Worm (Caenorhabditis elegans) whole organism, mixed stage, embryonic: ENCODE data around the gene cdk-12.
A peak's percentile ranks its signal among the peaks of the same experiment; 100 is the strongest.

Experiments
- M03D4.4 ChIP-seq: sonication (generic microtip); optimal IDR thresholded peaks from 2 replicates; lab custom pipeline; 2017; ENCODE audit warnings: mild to moderate bottlenecking, missing genetic modification characterization, missing compliant biosample characterization
- bed-3 ChIP-seq: fragments of 200-800 bp; sonication (Bioruptor generic); optimal IDR thresholded peaks from 3 replicates; lab custom pipeline; 2018; ENCODE audit warnings: mild to moderate bottlenecking, missing genetic modification characterization, moderate library complexity, missing compliant biosample characterization
- blmp-1 ChIP-seq: fragments of 150-350 bp; optimal IDR thresholded peaks from 2 replicates; lab custom pipeline; 2014; ENCODE audit warnings: missing biosample characterization, missing genetic modification characterization
- ceh-39 ChIP-seq: fragments of 150-350 bp; optimal IDR thresholded peaks from 2 replicates; lab custom pipeline; 2014; ENCODE audit warnings: missing biosample characterization, missing genetic modification characterization
- ceh-83 ChIP-seq: fragments of 200-800 bp; sonication (Bioruptor generic); optimal IDR thresholded peaks from 2 replicates; lab custom pipeline; 2018; ENCODE audit warnings: mild to moderate bottlenecking, missing genetic modification characterization, missing compliant biosample characterization
- ces-1 ChIP-seq: fragments of 150-350 bp; optimal IDR thresholded peaks from 2 replicates; lab custom pipeline; 2014; ENCODE audit warnings: missing biosample characterization, missing genetic modification reagents, missing genetic modification characterization
- cnd-1 ChIP-seq: fragments of 200-800 bp; sonication (Bioruptor generic); optimal IDR thresholded peaks from 2 replicates; lab custom pipeline; 2018; ENCODE audit warnings: mild to moderate bottlenecking, missing genetic modification characterization, missing compliant biosample characterization
- drap-1 ChIP-seq: fragments of 200-800 bp; sonication (Bioruptor generic); optimal IDR thresholded peaks from 3 replicates; lab custom pipeline; 2018; ENCODE audit warnings: mild to moderate bottlenecking, missing genetic modification characterization, missing compliant biosample characterization
- elt-1 ChIP-seq: sonication (generic microtip); optimal IDR thresholded peaks from 2 replicates; lab custom pipeline; 2017; ENCODE audit warnings: missing genetic modification characterization, mild to moderate bottlenecking, missing compliant biosample characterization, antibody characterized with exemption, moderate library complexity, borderline replicate concordance; ENCODE audit not compliant: insufficient read depth
- elt-3 ChIP-seq: fragments of 150-350 bp; optimal IDR thresholded peaks from 2 replicates; lab custom pipeline; 2014; ENCODE audit warnings: missing biosample characterization, missing genetic modification characterization
- flh-1 ChIP-seq: fragments of 200-800 bp; sonication (Bioruptor generic); optimal IDR thresholded peaks from 2 replicates; lab custom pipeline; 2018; ENCODE audit warnings: mild to moderate bottlenecking, missing genetic modification characterization, moderate library complexity, missing compliant biosample characterization
- ham-2 ChIP-seq: fragments of 200-800 bp; sonication (Bioruptor generic); optimal IDR thresholded peaks from 2 replicates; lab custom pipeline; 2018; ENCODE audit warnings: mild to moderate bottlenecking, missing genetic modification characterization, missing compliant biosample characterization
- hlh-1 ChIP-seq: fragments of 150-350 bp; optimal IDR thresholded peaks from 2 replicates; lab custom pipeline; 2014; ENCODE audit warnings: missing biosample characterization, missing genetic modification reagents, missing genetic modification characterization
- lin-13 ChIP-seq: fragments of 150-350 bp; optimal IDR thresholded peaks from 2 replicates; lab custom pipeline; 2014; ENCODE audit warnings: missing biosample characterization, missing genetic modification characterization
- lin-32 ChIP-seq: fragments of 200-800 bp; sonication (Bioruptor generic); optimal IDR thresholded peaks from 2 replicates; lab custom pipeline; 2018; ENCODE audit warnings: mild to moderate bottlenecking, missing genetic modification characterization, missing compliant biosample characterization
- lsy-2 ChIP-seq: fragments of 150-350 bp; optimal IDR thresholded peaks from 2 replicates; lab custom pipeline; 2014; ENCODE audit warnings: missing biosample characterization, missing genetic modification characterization
- mab-5 ChIP-seq: fragments of 150-350 bp; optimal IDR thresholded peaks from 2 replicates; lab custom pipeline; 2014; ENCODE audit warnings: missing biosample characterization, missing genetic modification characterization
- mep-1 ChIP-seq: fragments of 150-350 bp; optimal IDR thresholded peaks from 2 replicates; lab custom pipeline; 2017; ENCODE audit warnings: missing biosample characterization, missing genetic modification reagents, missing genetic modification characterization, inconsistent platforms
- mls-2 ChIP-seq: sonication (generic microtip); optimal IDR thresholded peaks from 2 replicates; lab custom pipeline; 2016; ENCODE audit warnings: mild to moderate bottlenecking, missing genetic modification characterization, moderate library complexity, missing compliant biosample characterization
- nhr-12 ChIP-seq: fragments of 150-350 bp; optimal IDR thresholded peaks from 2 replicates; lab custom pipeline; 2014; ENCODE audit warnings: missing biosample characterization, missing genetic modification characterization
- nhr-2 ChIP-seq: fragments of 150-350 bp; optimal IDR thresholded peaks from 2 replicates; lab custom pipeline; 2014; ENCODE audit warnings: missing biosample characterization, missing genetic modification characterization
- nhr-237 ChIP-seq: fragments of 150-350 bp; optimal IDR thresholded peaks from 2 replicates; lab custom pipeline; 2014; ENCODE audit warnings: missing biosample characterization, missing genetic modification characterization
- pha-4 ChIP-seq: fragments of 150-350 bp; optimal IDR thresholded peaks from 2 replicates; lab custom pipeline; 2018; ENCODE audit warnings: missing biosample characterization, missing genetic modification reagents, missing genetic modification characterization
- sem-2 ChIP-seq: fragments of 200-800 bp; sonication (Bioruptor generic); optimal IDR thresholded peaks from 2 replicates; lab custom pipeline; 2018; ENCODE audit warnings: mild to moderate bottlenecking, missing genetic modification characterization, missing compliant biosample characterization
- snpc-4 ChIP-seq: fragments of 150-350 bp; optimal IDR thresholded peaks from 2 replicates; lab custom pipeline; 2014; ENCODE audit warnings: missing biosample characterization, missing genetic modification characterization
- tbx-8 ChIP-seq: fragments of 200-800 bp; sonication (Bioruptor generic); optimal IDR thresholded peaks from 2 replicates; lab custom pipeline; 2018; ENCODE audit warnings: mild to moderate bottlenecking, missing genetic modification characterization, moderate library complexity, missing compliant biosample characterization
- unc-120 ChIP-seq: sonication (generic microtip); optimal IDR thresholded peaks from 2 replicates; lab custom pipeline; 2017; ENCODE audit warnings: missing genetic modification characterization, missing compliant biosample characterization; ENCODE audit not compliant: poor library complexity, severe bottlenecking
- unc-39 ChIP-seq: fragments of 150-350 bp; optimal IDR thresholded peaks from 2 replicates; lab custom pipeline; 2014; ENCODE audit warnings: missing biosample characterization, missing genetic modification characterization
- unc-62 ChIP-seq: fragments of 150-350 bp; optimal IDR thresholded peaks from 2 replicates; lab custom pipeline; 2014; ENCODE audit warnings: missing biosample characterization, missing genetic modification reagents, missing genetic modification characterization
- zip-8 ChIP-seq: fragments of 150-350 bp; optimal IDR thresholded peaks from 2 replicates; lab custom pipeline; 2014; ENCODE audit warnings: missing biosample characterization, missing genetic modification characterization
- ztf-11 ChIP-seq: fragments of 150-350 bp; optimal IDR thresholded peaks from 2 replicates; lab custom pipeline; 2014; ENCODE audit warnings: missing biosample characterization, missing genetic modification characterization

cdk-12 gene

DNA sequence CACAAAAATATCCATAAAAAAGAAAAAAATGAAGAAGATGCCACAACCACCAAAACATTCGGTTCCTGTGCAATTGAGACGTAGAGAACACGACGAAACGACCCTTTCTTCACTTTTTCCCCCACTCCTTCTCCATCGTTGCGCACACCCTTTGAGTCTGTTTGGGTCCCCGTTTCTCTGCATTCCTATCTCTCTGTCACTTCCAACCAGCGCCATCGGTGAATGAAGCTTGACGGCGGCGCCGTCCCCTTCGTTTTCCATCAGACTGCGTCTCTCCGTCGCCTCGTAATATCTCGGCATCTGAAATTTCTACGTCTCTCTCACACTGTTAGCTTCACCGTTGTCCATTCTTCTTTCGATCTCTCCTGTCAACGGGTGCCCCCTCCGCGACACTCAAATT, 2.8 kb downstream of the cdk-12 start:
- TF ChIP-seq tbx-8 (GFP tag; lab: Kevin White, UChicago) (no peak), elt-3 (no peak), pha-4 (tag; lab: Kevin White, UChicago) (no peak), bed-3 (GFP tag; lab: Kevin White, UChicago) (no peak), lin-32 (GFP tag; lab: Kevin White, UChicago) (no peak), ceh-83 (GFP tag; lab: Kevin White, UChicago) (no peak), nhr-2 (tag; lab: Kevin White, UChicago) (no peak), lsy-2 (tag; lab: Kevin White, UChicago) (no peak), ztf-11 (no peak), nhr-237 (tag; lab: Kevin White, UChicago) (no peak), blmp-1 (tag; lab: Kevin White, UChicago) (no peak)

DNA sequence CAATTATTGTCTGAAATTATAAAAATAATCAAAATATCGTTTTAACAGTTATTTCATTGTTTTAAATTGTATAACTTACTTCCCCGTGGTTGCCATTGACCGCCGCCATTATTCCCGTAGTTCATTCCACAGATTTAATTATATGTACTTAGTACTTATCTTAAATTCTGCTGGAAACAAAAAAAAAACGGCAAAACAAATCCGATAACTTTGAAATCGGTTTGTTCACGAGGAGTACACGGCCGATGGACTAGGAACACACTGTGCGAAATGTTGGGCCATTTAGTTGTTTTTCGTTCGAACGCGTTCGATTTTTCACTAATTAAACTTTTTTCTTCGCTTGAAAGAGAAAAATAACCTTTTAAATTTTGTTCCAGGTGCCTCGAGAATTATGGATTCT, 10.3 kb downstream of the cdk-12 start, which contains the start of the genes B0285.3 and lcmt-1:
TSS of gene B0285.3 (minus strand) at position 267 of the 400 bp plus-strand sequence.
TSS of gene lcmt-1 (plus strand) at position 377 of the 400 bp plus-strand sequence.
- TF ChIP-seq sem-2 (GFP tag; lab: Kevin White, UChicago) (no peak), elt-1 (tag; lab: Kevin White, UChicago) (no peak), elt-3 (no peak), nhr-12 (tag; lab: Kevin White, UChicago) (no peak), mls-2 (tag; lab: Kevin White, UChicago) (no peak), ceh-39 (no peak), nhr-2 (tag; lab: Kevin White, UChicago) (no peak), drap-1 (GFP tag; lab: Kevin White, UChicago) (no peak), unc-62 (GFP tag; lab: Kevin White, UChicago) (no peak)

DNA sequence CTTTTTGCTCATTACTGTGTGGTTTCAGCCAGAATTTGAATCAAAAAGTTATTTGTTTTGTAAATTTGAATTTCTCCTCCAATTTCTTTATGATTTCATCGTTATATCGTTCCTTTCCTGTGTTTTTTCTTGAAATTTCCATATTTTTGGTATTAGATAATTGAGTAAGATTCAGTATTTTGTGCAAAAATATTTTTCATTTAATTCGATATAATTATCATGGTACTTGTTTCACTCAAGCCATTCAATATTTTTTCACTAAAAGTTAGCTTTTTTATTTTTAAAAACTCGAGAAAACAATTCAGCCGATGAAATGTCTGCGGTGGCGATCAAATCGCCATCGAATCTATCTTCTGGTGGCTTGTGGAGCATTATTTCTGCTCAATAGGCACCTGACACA, 12.2 kb downstream of the cdk-12 start, which contains the start of gene hse-5:
TSS of gene hse-5 (plus strand) at position 301 of the 400 bp plus-strand sequence.
- TF ChIP-seq unc-62 (GFP tag; lab: Kevin White, UChicago) = no peak

DNA sequence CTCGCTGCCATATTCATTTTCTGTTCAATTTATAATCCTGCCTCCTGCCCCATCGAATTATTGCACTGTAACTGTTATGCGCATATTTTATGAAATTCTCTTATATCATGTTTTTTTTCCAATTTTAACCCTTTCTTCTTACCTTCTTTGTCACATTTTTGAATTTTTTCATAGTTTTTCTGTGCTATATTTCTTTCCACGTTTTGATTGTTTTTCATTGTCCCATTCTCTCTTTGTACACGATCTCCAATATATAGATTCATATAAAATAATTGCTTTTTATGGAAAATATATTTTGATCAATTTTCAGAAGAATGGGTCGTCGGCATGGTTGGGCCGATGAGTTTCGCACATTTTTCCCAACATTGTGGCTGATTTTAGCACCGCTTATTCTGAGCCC, 17.0 kb downstream of the cdk-12 start, which contains the start of gene B0285.6:
TSS of gene B0285.6 (plus strand) at position 301 of the 400 bp plus-strand sequence.
- no peak for TF ChIP-seq unc-120
- no peak for TF ChIP-seq M03D4.4 (tag; lab: Kevin White, UChicago)
- no peak for TF ChIP-seq hlh-1 (tag; lab: Kevin White, UChicago)
- no peak for TF ChIP-seq elt-1 (tag; lab: Kevin White, UChicago)
- no peak for TF ChIP-seq pha-4 (tag; lab: Kevin White, UChicago)
- no peak for TF ChIP-seq lsy-2 (tag; lab: Kevin White, UChicago)

DNA sequence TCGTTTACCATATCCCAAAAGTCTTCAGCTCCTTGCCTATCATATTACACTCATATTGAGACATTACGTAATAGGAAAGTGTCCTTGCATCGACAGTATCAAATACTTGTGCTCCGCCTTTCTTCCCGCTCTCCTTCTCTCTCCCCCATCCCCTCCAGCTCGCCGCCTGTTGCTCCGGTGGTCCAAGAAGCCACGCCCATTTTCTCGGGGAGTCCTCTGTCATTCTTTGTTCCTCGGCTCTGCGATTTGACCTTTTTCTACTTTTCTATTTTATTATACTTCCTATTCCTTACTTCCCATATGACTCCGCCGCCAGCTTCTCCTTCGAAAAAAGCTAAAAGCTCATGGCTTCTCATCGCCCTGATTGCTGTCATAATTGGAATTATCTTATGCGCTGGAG, 23.6 kb downstream of the cdk-12 start, which contains the start of gene mnp-1:
TSS of gene mnp-1 (plus strand) at position 211 of the 400 bp plus-strand sequence.
- TF ChIP-seq cnd-1 (tag; lab: Kevin White, UChicago) = no peak
- peak; percentile 32 for TF ChIP-seq unc-39 (tag; lab: Kevin White, UChicago)
- peak; percentile 38 for TF ChIP-seq hlh-1 (tag; lab: Kevin White, UChicago)
- TF ChIP-seq zip-8 (tag; lab: Kevin White, UChicago) = peak; percentile 61

DNA sequence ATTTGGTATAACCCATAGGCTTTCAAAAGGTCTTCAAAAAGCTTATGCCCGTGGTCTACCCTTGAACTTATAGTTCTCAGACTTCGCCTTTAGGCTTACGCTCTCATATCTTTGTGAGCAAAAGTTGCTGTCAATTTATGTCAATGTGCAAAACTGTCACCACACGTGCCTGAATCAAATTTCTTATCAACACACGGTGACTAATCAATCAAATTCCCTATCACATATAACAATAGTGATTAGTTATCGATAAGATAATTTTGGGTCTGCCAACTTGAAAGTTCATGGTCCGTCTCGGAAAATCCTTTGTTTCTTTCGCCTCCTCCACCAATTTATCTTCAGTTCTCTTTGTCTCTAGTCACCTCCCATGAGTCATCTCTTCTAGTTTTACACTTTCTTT, 24.6 kb downstream of the cdk-12 start:
- no peak for TF ChIP-seq snpc-4 (tag; lab: Kevin White, UChicago)
- peak; percentile 33 for TF ChIP-seq unc-62 (GFP tag; lab: Kevin White, UChicago)

DNA sequence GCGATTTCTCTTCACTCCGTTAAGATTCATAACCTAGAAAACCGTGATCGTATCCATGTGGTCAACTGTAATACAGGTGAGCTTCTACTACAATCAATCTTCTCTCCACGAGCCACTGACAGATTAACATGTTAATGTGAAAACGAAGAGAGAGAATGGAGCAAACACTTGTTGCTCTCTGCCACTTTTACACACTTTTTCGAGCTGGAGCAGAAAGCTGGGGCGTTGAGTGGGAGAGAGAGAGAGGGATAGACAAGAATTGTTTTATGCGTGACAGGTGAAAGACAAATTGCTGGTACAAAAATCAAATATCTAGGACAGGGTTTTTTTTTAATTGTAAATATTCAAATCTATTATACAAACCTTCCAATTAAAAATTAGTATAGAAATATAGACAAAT, 25.6 kb downstream of the cdk-12 start:
- TF ChIP-seq ces-1 (no peak), unc-62 (GFP tag; lab: Kevin White, UChicago) (peak; percentile 98), elt-1 (tag; lab: Kevin White, UChicago) (no peak), mab-5 (tag; lab: Kevin White, UChicago) (peak; percentile 89), unc-120 (peak; percentile 31), hlh-1 (tag; lab: Kevin White, UChicago) (peak; percentile 96), ztf-11 (no peak), cnd-1 (tag; lab: Kevin White, UChicago) (no peak), unc-39 (tag; lab: Kevin White, UChicago) (no peak), bed-3 (GFP tag; lab: Kevin White, UChicago) (no peak), drap-1 (GFP tag; lab: Kevin White, UChicago) (no peak), elt-3 (no peak), snpc-4 (tag; lab: Kevin White, UChicago) (no peak), mep-1 (tag; lab: Kevin White, UChicago) (no peak), ham-2 (GFP tag; lab: Kevin White, UChicago) (no peak), flh-1 (GFP tag; lab: Kevin White, UChicago) (no peak), nhr-2 (tag; lab: Kevin White, UChicago) (no peak), ceh-83 (GFP tag; lab: Kevin White, UChicago) (no peak), lin-13 (tag; lab: Kevin White, UChicago) (no peak), nhr-237 (tag; lab: Kevin White, UChicago) (no peak), lsy-2 (tag; lab: Kevin White, UChicago) (no peak)
